Worm (Caenorhabditis elegans) whole organism, midembryonic: ENCODE results near the gene urm-1.

ENCODE experiments used
- T22C8.4 ChIP-seq: fragments of 200-800 bp; sonication (Bioruptor generic); IDR thresholded peaks from 2 replicates; pipeline ENCODE4 v1.3.6; 2022; ENCODE audit warnings: missing genetic modification characterization, missing compliant biosample characterization
- flt-1 ChIP-seq: fragments of 200-800 bp; sonication (Bioruptor generic); IDR thresholded peaks from 2 replicates; pipeline ENCODE4 v1.3.6; 2022; ENCODE audit warnings: missing genetic modification characterization, missing compliant biosample characterization
- ztf-23 ChIP-seq: fragments of 200-800 bp; sonication (Bioruptor generic); IDR thresholded peaks from 2 replicates; pipeline ENCODE4 v1.3.6; 2022; ENCODE audit warnings: missing genetic modification reagents, missing genetic modification characterization, missing compliant biosample characterization

- TF ChIP-seq T22C8.4 (GFP tag; lab: Robert Waterston, UW) (0 out of 2 replicates have a peak, but pooled peaks have one; percentile 6), flt-1 (GFP tag; lab: Robert Waterston, UW) (peak; percentile 77), ztf-23 (GFP tag; lab: Robert Waterston, UW) (peak; percentile 90)
Measured at ce11 chrIII:10460427-10461163, 44.7 kb upstream of the urm-1 start, which contains the start of gene ecps-1.
